Fruit fly (Drosophila melanogaster): Measurements from ENCODE around the gene sov.

Gene sov

DNA sequence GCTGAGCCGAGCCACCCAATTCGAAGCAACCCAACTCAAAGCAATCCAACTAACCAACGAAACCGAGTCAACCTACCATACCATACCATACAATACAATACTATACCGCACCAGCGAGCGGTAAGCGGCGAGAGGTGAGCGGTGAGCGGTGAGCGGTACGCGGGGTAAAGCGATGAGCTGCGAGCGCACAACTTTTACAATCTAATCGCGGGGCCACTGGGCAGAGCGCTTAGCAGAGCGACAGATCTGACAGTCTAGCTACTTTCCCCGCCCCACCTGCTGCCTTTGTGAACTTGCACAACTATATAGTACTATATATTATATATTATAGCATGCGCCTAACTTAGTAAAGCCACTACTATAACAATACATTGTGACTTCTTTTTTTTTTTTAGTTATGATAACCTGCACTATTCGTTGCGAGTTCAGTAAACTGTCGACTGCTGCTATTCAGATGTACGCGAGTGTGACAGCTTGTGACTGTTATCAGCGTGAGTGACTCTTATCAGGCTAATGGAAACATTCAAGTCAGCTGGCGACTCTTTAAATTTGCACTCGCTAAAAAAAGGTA lies 44.7 kb downstream of the sov start (continued):
- TF ChIP-seq Hr3 (GFP tag; optimal IDR thresholded peaks at IDR 0.05) (peak; percentile 27), Gsc (GFP tag; IDR thresholded peaks at IDR 0.05) (no peak), Aef1 (GFP tag; IDR thresholded peaks at IDR 0.05) (0 out of 3 replicates have a peak, but pooled peaks have one; percentile 44), corto (GFP tag; optimal IDR thresholded peaks at IDR 0.05) (peak; percentile 4), CG6765 (GFP tag; optimal IDR thresholded peaks at IDR 0.05) (no peak), vfl (GFP tag; optimal IDR thresholded peaks at IDR 0.05) (no peak), CG32532 (GFP tag; IDR thresholded peaks at IDR 0.05) (peak; percentile 43; the same call in 1 of the 2 replicates), caup (GFP tag; optimal IDR thresholded peaks at IDR 0.05; ENCODE audit: severe bottlenecking) (peak; percentile 7), exex (tag; optimal IDR thresholded peaks at IDR 0.05) (peak; percentile 71), Lpt (GFP tag; optimal IDR thresholded peaks at IDR 0.05) (no peak), hth (optimal IDR thresholded peaks at IDR 0.05) (no peak), PHDP (tag; optimal IDR thresholded peaks at IDR 0.05) (peak; percentile 53), odd (GFP tag; optimal IDR thresholded peaks at IDR 0.05) (peak; percentile 43), salm (tag; optimal IDR thresholded peaks at IDR 0.05) (no peak), CG17328 (GFP tag; IDR thresholded peaks at IDR 0.05) (peak; percentile 67), CG18599 (GFP tag; optimal IDR thresholded peaks at IDR 0.05) (peak; percentile 66), CG15073 (GFP tag; optimal IDR thresholded peaks at IDR 0.05) (no peak), otp (GFP tag; IDR thresholded peaks at IDR 0.05) (0 out of 3 replicates have a peak, but pooled peaks have one; percentile 24), CG13775 (GFP tag; optimal IDR thresholded peaks at IDR 0.05) (peak; percentile 17), sens (GFP tag) (peak; percentile 50), Meics (GFP tag; optimal IDR thresholded peaks at IDR 0.05) (peak; percentile 60), CG17361 (GFP tag; IDR thresholded peaks at IDR 0.05) (peak; percentile 55; the same call in 2 of the 3 replicates), dysf (GFP tag; IDR thresholded peaks at IDR 0.05) (peak; percentile 37; the same call in 1 of the 3 replicates), CG11247 (GFP tag; IDR thresholded peaks at IDR 0.05) (no peak), HHEX (GFP tag; optimal IDR thresholded peaks at IDR 0.05) (no peak), Atf-2 (GFP tag; optimal IDR thresholded peaks at IDR 0.05) (no peak), Kr (GFP tag; optimal IDR thresholded peaks at IDR 0.05) (no peak), sqz (GFP tag; optimal IDR thresholded peaks at IDR 0.05) (no peak), CG10366 (GFP tag; IDR thresholded peaks at IDR 0.05) (no peak; the same call in 1 of the 2 replicates), Hr78 (GFP tag; optimal IDR thresholded peaks at IDR 0.05) (peak in 1 of 2 experiments; percentile 6), CG2712 (tag; optimal IDR thresholded peaks at IDR 0.05) (peak; percentile 41), prd (optimal IDR thresholded peaks at IDR 0.05) (no peak), prd (GFP tag; IDR thresholded peaks at IDR 0.05) (peak; percentile 52; the same call in 2 of the 3 replicates), Dfd (GFP tag; optimal IDR thresholded peaks at IDR 0.05) (no peak), NfI (GFP tag; optimal IDR thresholded peaks at IDR 0.05) (peak; percentile 29), Scr (GFP tag; IDR thresholded peaks at IDR 0.05; ENCODE audit: partially characterized antibody) (no peak), sob (GFP tag; IDR thresholded peaks at IDR 0.05) (no peak; the same call in 1 of the 2 replicates), CG1603 (tag; optimal IDR thresholded peaks at IDR 0.05) (no peak), Drgx (GFP tag; IDR thresholded peaks at IDR 0.05) (peak; percentile 47; the same call in 1 of the 2 replicates), Abd-B (GFP tag; optimal IDR thresholded peaks at IDR 0.05) (no peak), CG12659 (GFP tag; optimal IDR thresholded peaks at IDR 0.05) (peak; percentile 56), stc (GFP tag; IDR thresholded peaks at IDR 0.05) (peak; percentile 35), dpn (GFP tag; optimal IDR thresholded peaks at IDR 0.05) (peak in 1 of 2 experiments; percentile 6), fd102C (GFP tag; optimal IDR thresholded peaks at IDR 0.05) (no peak), crp (GFP tag; optimal IDR thresholded peaks at IDR 0.05) (peak in 1 of 2 experiments; percentile 26), Ptx1 (GFP tag; IDR thresholded peaks at IDR 0.05) (peak; percentile 56; the same call in 1 of the 2 replicates), CG10267 (tag; optimal IDR thresholded peaks at IDR 0.05) (peak; percentile 20), bbx (GFP tag; IDR thresholded peaks at IDR 0.05; ENCODE audit: partially characterized antibody) (0 out of 2 replicates have a peak, but pooled peaks have one; percentile 20), CG18262 (tag; optimal IDR thresholded peaks at IDR 0.05) (peak; percentile 35)
